Worm (Caenorhabditis elegans) whole organism, L3 larva: ENCODE results near the gene gad-3.

ENCODE experiments used
- ama-1 ChIP-seq: fragments of 150-350 bp; optimal IDR thresholded peaks from 2 replicates; lab custom pipeline; 2018
- lin-39 ChIP-seq: fragments of 150-350 bp; optimal IDR thresholded peaks from 2 replicates; lab custom pipeline; 2018; ENCODE audit warnings: missing biosample characterization, missing genetic modification reagents, missing genetic modification characterization
- pha-4 ChIP-seq: fragments of 150-350 bp; optimal IDR thresholded peaks from 2 replicates; lab custom pipeline; 2014; ENCODE audit warnings: missing biosample characterization, missing genetic modification reagents, missing genetic modification characterization
- zag-1 ChIP-seq: fragments of 150-350 bp; optimal IDR thresholded peaks from 2 replicates; lab custom pipeline; 2014; ENCODE audit warnings: missing biosample characterization, missing genetic modification characterization

DNA sequence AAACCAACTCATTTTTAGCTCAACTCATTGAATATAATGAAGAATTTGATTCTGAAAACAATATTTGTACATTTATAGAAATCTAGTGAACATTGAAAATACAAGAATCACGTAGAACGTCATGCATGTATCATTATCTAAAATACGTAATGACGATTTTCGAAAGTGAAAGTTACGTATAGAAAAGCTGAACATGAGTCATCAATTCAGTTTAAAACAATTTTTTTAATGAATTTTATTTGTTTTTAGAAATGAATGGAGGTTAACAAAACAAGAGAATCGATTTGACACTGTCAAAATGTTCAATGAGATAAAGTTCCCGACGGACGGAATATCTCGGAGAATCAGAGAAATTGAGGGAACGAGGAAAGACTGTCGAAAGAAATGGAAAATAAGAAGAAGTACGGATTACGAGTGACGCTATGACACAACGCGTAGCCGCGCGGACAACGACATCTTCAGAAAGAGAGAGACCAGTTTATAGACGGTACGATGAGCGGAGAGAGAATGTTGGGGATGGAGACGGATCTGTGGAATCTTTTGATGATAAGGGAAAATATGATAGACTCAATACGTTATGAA lies 9.0 kb upstream of the gad-3 start, which contains the start of gene ptr-1:
- TF ChIP-seq pha-4: no peak
- TF ChIP-seq ama-1 (lab: Kevin White, UChicago): no peak
- no peak for TF ChIP-seq lin-39 (tag; lab: Kevin White, UChicago)
- no peak for TF ChIP-seq zag-1 (tag; lab: Kevin White, UChicago)
